Worm (Caenorhabditis elegans): Measurements from ENCODE around the gene F55A11.4.

DNA sequence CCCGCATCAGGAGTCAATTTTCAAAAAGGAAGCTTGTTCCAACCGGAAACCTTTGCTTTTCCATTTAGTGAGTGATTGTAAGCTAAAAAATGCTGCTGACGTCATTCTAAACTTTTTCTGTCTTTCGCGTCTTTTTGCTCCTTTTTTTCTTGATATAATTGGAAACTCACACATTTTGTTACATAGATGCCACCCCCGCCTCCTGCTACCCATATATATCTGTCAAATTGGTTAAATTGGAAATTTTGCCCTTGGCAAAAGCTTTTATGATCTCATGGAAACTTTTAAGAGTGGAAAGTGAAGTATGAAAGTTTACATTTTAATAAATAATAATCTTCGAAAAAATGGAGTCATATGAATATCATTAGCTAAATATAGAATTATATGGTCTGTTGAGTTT, 39.7 kb downstream of the F55A11.4 start:
- no peak for TF ChIP-seq dmd-8 (GFP tag; IDR thresholded peaks at IDR 0.05)
- no peak for TF ChIP-seq cey-2 (tag; optimal IDR thresholded peaks at IDR 0.05; ENCODE audit: borderline replicate concordance, insufficient read depth)
- TF ChIP-seq lin-15B (tag; optimal IDR thresholded peaks at IDR 0.05), result no peak
- TF ChIP-seq dve-1 (tag; optimal IDR thresholded peaks at IDR 0.05; ENCODE audit: insufficient read depth), result no peak
- no peak for TF ChIP-seq fos-1 (tag; optimal IDR thresholded peaks at IDR 0.05)
- TF ChIP-seq unc-62 (GFP tag; optimal IDR thresholded peaks at IDR 0.05 in 1 of 2), result no peak
- TF ChIP-seq unc-62 (tag; optimal IDR thresholded peaks at IDR 0.05), result no peak
- TF ChIP-seq rbr-2 (tag; optimal IDR thresholded peaks at IDR 0.05), result no peak
- TF ChIP-seq Y5F2A.4 (GFP tag; optimal IDR thresholded peaks at IDR 0.05), result no peak
- no peak for TF ChIP-seq nhr-28 (tag; optimal IDR thresholded peaks at IDR 0.05)
- no peak for TF ChIP-seq skn-1 (tag; optimal IDR thresholded peaks at IDR 0.05)
- no peak for TF ChIP-seq ceh-32 (tag; optimal IDR thresholded peaks at IDR 0.05; ENCODE audit: poor library complexity)
